Worm (Caenorhabditis elegans) whole organism, young adult: ENCODE results near the gene Y55F3AM.11.

Experiments
- F10E7.11 ChIP-seq: sonication (generic microtip); optimal IDR thresholded peaks from 2 replicates; lab custom pipeline; 2017; ENCODE audit warnings: mild to moderate bottlenecking, missing genetic modification characterization, moderate library complexity, missing compliant biosample characterization
- F55B11.4 ChIP-seq: sonication (generic microtip); optimal IDR thresholded peaks from 2 replicates; lab custom pipeline; 2016; ENCODE audit warnings: missing compliant biosample characterization, missing genetic modification characterization, borderline replicate concordance; ENCODE audit not compliant: insufficient read depth
- F57C9.4 ChIP-seq: sonication (generic microtip); optimal IDR thresholded peaks from 2 replicates; lab custom pipeline; 2017; ENCODE audit warnings: mild to moderate bottlenecking, missing genetic modification characterization, missing compliant biosample characterization
- K12H6.12 ChIP-seq: fragments of 200-800 bp; sonication (Bioruptor generic); optimal IDR thresholded peaks from 2 replicates; lab custom pipeline; 2018; ENCODE audit warnings: mild to moderate bottlenecking, missing genetic modification characterization, missing compliant biosample characterization
- akir-1 ChIP-seq: fragments of 200-800 bp; sonication (Bioruptor generic); optimal IDR thresholded peaks from 2 replicates; lab custom pipeline; 2018; ENCODE audit warnings: mild to moderate bottlenecking, missing genetic modification characterization, moderate library complexity, missing compliant biosample characterization
- aptf-3 ChIP-seq: fragments of 200-800 bp; sonication (Bioruptor generic); IDR thresholded peaks from 2 replicates; pipeline ENCODE4 v1.3.6; 2022; ENCODE audit warnings: missing genetic modification characterization, missing compliant biosample characterization
- bed-1 ChIP-seq: fragments of 200-800 bp; sonication (Bioruptor generic); IDR thresholded peaks from 2 replicates; pipeline ENCODE4 v1.3.6; 2022; ENCODE audit warnings: missing genetic modification reagents, missing genetic modification characterization, missing compliant biosample characterization
- ccch-3 ChIP-seq: fragments of 200-800 bp; sonication (Bioruptor generic); optimal IDR thresholded peaks from 2 replicates; lab custom pipeline; 2018; ENCODE audit warnings: mild to moderate bottlenecking, missing genetic modification characterization, missing compliant biosample characterization
- ceh-79 ChIP-seq: sonication (generic microtip); optimal IDR thresholded peaks from 2 replicates; lab custom pipeline; 2017; ENCODE audit warnings: mild to moderate bottlenecking, missing genetic modification characterization, missing compliant biosample characterization
- gei-17 ChIP-seq: fragments of 200-800 bp; sonication (Bioruptor generic); optimal IDR thresholded peaks from 2 replicates; lab custom pipeline; 2018; ENCODE audit warnings: mild to moderate bottlenecking, missing genetic modification characterization, missing compliant biosample characterization
- hlh-26 ChIP-seq: fragments of 200-800 bp; sonication (Bioruptor generic); conservative IDR thresholded peaks from 2 replicates; pipeline ENCODE4 v1.3.6; 2022; ENCODE audit warnings: missing genetic modification reagents, missing genetic modification characterization, missing compliant biosample characterization
- lin-35 ChIP-seq, 3 experiments: fragments of 150-350 bp in 2 of 3; sonication (generic microtip) in 1 of 3; optimal IDR thresholded peaks; 2 replicates each; lab custom pipeline; 2014 to 2018; ENCODE audit warnings: missing biosample characterization in 3 of 3, missing genetic modification characterization in 3 of 3, missing genetic modification reagents in 3 of 3
- mcd-1 ChIP-seq: fragments of 200-800 bp; sonication (Bioruptor generic); IDR thresholded peaks from 2 replicates; pipeline ENCODE4 v1.3.6; 2022; ENCODE audit warnings: missing genetic modification reagents, missing genetic modification characterization, missing compliant biosample characterization
- mes-4 ChIP-seq: sonication (generic microtip); optimal IDR thresholded peaks from 2 replicates; lab custom pipeline; 2016; ENCODE audit warnings: missing genotype, missing genetic modification characterization, missing compliant biosample characterization
- nhr-80 ChIP-seq: sonication (generic microtip); optimal IDR thresholded peaks from 2 replicates; lab custom pipeline; 2016; ENCODE audit warnings: missing genetic modification characterization, missing compliant biosample characterization
- repo-1 ChIP-seq: sonication (generic microtip); optimal IDR thresholded peaks from 2 replicates; lab custom pipeline; 2017; ENCODE audit warnings: mild to moderate bottlenecking, missing genetic modification characterization, missing compliant biosample characterization
- tbx-9 ChIP-seq: sonication (generic microtip); optimal IDR thresholded peaks from 2 replicates; lab custom pipeline; 2016; ENCODE audit warnings: borderline replicate concordance, missing genetic modification characterization, inconsistent platforms, missing compliant biosample characterization
- ztf-25 ChIP-seq: fragments of 200-800 bp; sonication (Bioruptor generic); IDR thresholded peaks from 2 replicates; pipeline ENCODE4 v1.3.6; 2022; ENCODE audit warnings: missing genetic modification reagents, missing genetic modification characterization, missing compliant biosample characterization
- ztf-26 ChIP-seq: sonication (generic microtip); optimal IDR thresholded peaks from 2 replicates; lab custom pipeline; 2017; ENCODE audit warnings: missing genetic modification characterization, missing compliant biosample characterization

Gene Y55F3AM.11

ce11 chrIV:991181-991642 is 53.0 kb downstream of the Y55F3AM.11 start (continued):
- TF ChIP-seq F55B11.4 (tag; lab: Kevin White, UChicago) (no peak), mes-4 (tag; lab: Kevin White, UChicago) (peak; percentile 61), ccch-3 (GFP tag; lab: Kevin White, UChicago) (no peak), akir-1 (no peak), ztf-26 (tag; lab: Kevin White, UChicago) (no peak), ztf-25 (GFP tag; lab: Robert Waterston, UW) (no peak), F10E7.11 (tag; lab: Kevin White, UChicago) (no peak), mcd-1 (GFP tag; lab: Robert Waterston, UW) (peak; percentile 89), F57C9.4 (tag; lab: Kevin White, UChicago) (no peak), tbx-9 (tag; lab: Kevin White, UChicago) (peak; percentile 10)

- no peak for TF ChIP-seq ceh-79 (tag; lab: Kevin White, UChicago)
- no peak for TF ChIP-seq K12H6.12 (tag; lab: Kevin White, UChicago)
- TF ChIP-seq repo-1 (tag; lab: Kevin White, UChicago), result no peak
- no peak for TF ChIP-seq hlh-26 (GFP tag; lab: Robert Waterston, UW)
- no peak for TF ChIP-seq lin-35 (GFP tag; optimal IDR thresholded peaks at IDR 0.05; lab: Kevin White, UChicago)
- no peak for TF ChIP-seq aptf-3 (GFP tag; lab: Robert Waterston, UW)
- no peak for TF ChIP-seq gei-17
- no peak for TF ChIP-seq bed-1 (GFP tag; lab: Robert Waterston, UW)
- no peak for TF ChIP-seq nhr-80
Measured at ce11 chrIV:990352-990751, 53.8 kb downstream of the Y55F3AM.11 start, which contains the start of gene egrh-2. Gene egrh-2, minus strand, starts transcription at chrIV:990452.
